Worm (Caenorhabditis elegans) whole organism, L1 larva: ENCODE measurements around the gene F41E7.7.

Experiments used
- aly-2 ChIP-seq: fragments of 150-350 bp; optimal IDR thresholded peaks from 2 replicates; lab custom pipeline; 2014; ENCODE audit warnings: missing biosample characterization, missing genetic modification characterization
- ama-1 ChIP-seq: fragments of 150-350 bp; optimal IDR thresholded peaks from 2 replicates; lab custom pipeline; 2014
- elt-3 ChIP-seq, 6 experiments: fragments of 150-350 bp in 1 of 6; sonication (generic microtip); optimal IDR thresholded peaks; 2 replicates each; lab custom pipeline; 2017 to 2018; ENCODE audit warnings: missing biosample characterization in 6 of 6, missing genetic modification characterization in 6 of 6, inconsistent platforms in 1 of 6
- fkh-10 ChIP-seq: sonication (generic microtip); optimal IDR thresholded peaks from 2 replicates; lab custom pipeline; 2017; ENCODE audit warnings: missing biosample characterization, missing genetic modification reagents, missing genetic modification characterization
- nhr-77 ChIP-seq: fragments of 150-350 bp; optimal IDR thresholded peaks from 2 replicates; lab custom pipeline; 2014; ENCODE audit warnings: missing biosample characterization, missing genetic modification characterization
- nhr-90 ChIP-seq: sonication (generic microtip); optimal IDR thresholded peaks from 2 replicates; lab custom pipeline; 2016; ENCODE audit warnings: mild to moderate bottlenecking, missing genetic modification characterization, missing compliant biosample characterization; ENCODE audit not compliant: poor library complexity
- snpc-4 ChIP-seq: fragments of 150-350 bp; optimal IDR thresholded peaks from 2 replicates; lab custom pipeline; 2014; ENCODE audit warnings: missing biosample characterization, missing genetic modification characterization
- tbx-2 ChIP-seq: sonication (generic microtip); optimal IDR thresholded peaks from 2 replicates; lab custom pipeline; 2016; ENCODE audit warnings: missing genetic modification characterization, missing compliant biosample characterization
- unc-130 ChIP-seq: fragments of 150-350 bp; optimal IDR thresholded peaks from 2 replicates; lab custom pipeline; 2017; ENCODE audit warnings: missing biosample characterization, missing genetic modification characterization, inconsistent platforms
- ztf-11 ChIP-seq, 2 experiments: sonication (generic microtip); optimal IDR thresholded peaks; 2 replicates each; lab custom pipeline; 2016 to 2017; ENCODE audit warnings: missing genetic modification characterization in 2 of 2, missing biosample characterization in 1 of 2, missing compliant biosample characterization in 1 of 2

DNA sequence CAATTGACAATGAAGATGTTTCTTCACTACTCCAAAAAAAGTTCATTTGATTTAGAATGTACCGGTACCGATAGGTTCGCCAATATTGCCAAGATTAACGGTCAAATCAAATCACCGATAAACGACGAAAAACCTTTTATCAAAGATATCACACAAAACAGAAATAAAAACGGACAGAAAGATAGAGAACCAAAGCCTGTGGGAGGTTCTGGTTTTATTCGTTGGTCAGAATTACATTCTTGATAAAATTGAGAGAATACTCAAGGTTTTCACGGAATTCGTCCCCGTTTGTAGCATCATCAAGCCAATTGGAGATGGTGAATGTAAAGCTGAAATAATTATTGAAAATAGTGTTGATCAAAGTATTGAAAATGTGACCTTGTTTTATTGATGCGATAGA, 672 bp upstream of the F41E7.7 start:
- TF ChIP-seq aly-2 (tag; lab: Kevin White, UChicago): no peak
- no peak for TF ChIP-seq ztf-11 (tag; optimal IDR thresholded peaks at IDR 0.05; lab: Kevin White, UChicago)
- TF ChIP-seq snpc-4 (tag; lab: Kevin White, UChicago): no peak
- no peak for TF ChIP-seq ama-1 (lab: Kevin White, UChicago)
- TF ChIP-seq elt-3 (tag; optimal IDR thresholded peaks at IDR 0.05; lab: Kevin White, UChicago): peak in 2 of 6 experiments; percentile 12 to 27
- TF ChIP-seq nhr-90: no peak
- no peak for TF ChIP-seq unc-130 (tag; lab: Kevin White, UChicago)
- TF ChIP-seq tbx-2 (tag; lab: Kevin White, UChicago): no peak
- TF ChIP-seq fkh-10 (GFP tag; lab: Kevin White, UChicago): no peak
- no peak for TF ChIP-seq nhr-77 (tag; lab: Kevin White, UChicago)
